Fruit fly (Drosophila melanogaster) whole organism, prepupa: ENCODE results near the gene CG33267.

Experiments
- Blimp-1 ChIP-seq: fragments of 200-800 bp; sonication (Bioruptor generic); optimal IDR thresholded peaks from 3 replicates; lab custom pipeline; 2017; ENCODE audit warnings: missing biosample characterization, missing genetic modification characterization, mild to moderate bottlenecking, moderate library complexity, missing genetic modification reagents
- CG10631 ChIP-seq: fragments of 200-800 bp; sonication (Bioruptor generic); optimal IDR thresholded peaks from 2 replicates; lab custom pipeline; 2016; ENCODE audit warnings: missing biosample characterization, missing genetic modification characterization
- CG10669 ChIP-seq: fragments of 200-800 bp; sonication (Bioruptor generic); optimal IDR thresholded peaks from 3 replicates; lab custom pipeline; 2018; ENCODE audit warnings: missing biosample characterization, mild to moderate bottlenecking, missing genetic modification characterization, moderate library complexity
- CG11294 ChIP-seq: fragments of 200-800 bp; sonication (Bioruptor generic); IDR thresholded peaks from 2 replicates; pipeline ENCODE4 v1.3.6; 2022; ENCODE audit warnings: missing biosample characterization, missing genetic modification characterization
- CG11762 ChIP-seq: fragments of 200-800 bp; sonication (Bioruptor generic); optimal IDR thresholded peaks from 3 replicates; lab custom pipeline; 2016; ENCODE audit warnings: missing biosample characterization, missing genetic modification characterization; ENCODE audit not compliant: insufficient read depth
- CG11902 ChIP-seq: fragments of 200-800 bp; sonication (Bioruptor generic); optimal IDR thresholded peaks from 3 replicates; lab custom pipeline; 2016; ENCODE audit warnings: missing biosample characterization, missing genetic modification characterization
- CG15336 ChIP-seq: fragments of 200-800 bp; sonication (Bioruptor generic); IDR thresholded peaks from 2 replicates; pipeline ENCODE4 v1.3.6; 2022; ENCODE audit warnings: missing biosample characterization, missing genetic modification characterization
- CG16779 ChIP-seq: fragments of 200-800 bp; sonication (Bioruptor generic); optimal IDR thresholded peaks from 3 replicates; lab custom pipeline; 2017; ENCODE audit warnings: missing biosample characterization, mild to moderate bottlenecking, missing genetic modification characterization
- CG3032 ChIP-seq: fragments of 200-800 bp; optimal IDR thresholded peaks from 2 replicates; lab custom pipeline; 2019; ENCODE audit warnings: missing biosample characterization, mild to moderate bottlenecking, missing genetic modification characterization, moderate library complexity
- CG31627 ChIP-seq: fragments of 200-800 bp; sonication (Bioruptor generic); optimal IDR thresholded peaks from 3 replicates; lab custom pipeline; 2016; ENCODE audit warnings: missing biosample characterization, missing genetic modification characterization
- CG3919 ChIP-seq: fragments of 200-800 bp; sonication (Bioruptor generic); optimal IDR thresholded peaks from 3 replicates; lab custom pipeline; 2016; ENCODE audit warnings: missing biosample characterization, missing genetic modification characterization
- CG6163 ChIP-seq: fragments of 200-800 bp; sonication (Bioruptor generic); IDR thresholded peaks from 3 replicates; pipeline ENCODE4 v1.3.6; 2022; ENCODE audit warnings: missing biosample characterization, missing genetic modification characterization
- CG6792 ChIP-seq: fragments of 200-800 bp; sonication (Bioruptor generic); optimal IDR thresholded peaks from 3 replicates; lab custom pipeline; 2016; ENCODE audit warnings: missing biosample characterization, missing genetic modification characterization
- CG6808 ChIP-seq: fragments of 200-800 bp; sonication (Bioruptor generic); optimal IDR thresholded peaks from 3 replicates; lab custom pipeline; 2017; ENCODE audit warnings: missing biosample characterization, missing genetic modification characterization, mild to moderate bottlenecking, moderate library complexity, missing genetic modification reagents
- CG6854 ChIP-seq: fragments of 200-800 bp; sonication (Bioruptor generic); optimal IDR thresholded peaks from 2 replicates; lab custom pipeline; 2017; ENCODE audit warnings: missing biosample characterization, mild to moderate bottlenecking, missing genetic modification characterization
- CG7368 ChIP-seq: fragments of 200-800 bp; sonication (Bioruptor generic); optimal IDR thresholded peaks from 3 replicates; lab custom pipeline; 2016; ENCODE audit warnings: missing biosample characterization, missing genetic modification characterization
- CG8119 ChIP-seq: fragments of 200-800 bp; sonication (Bioruptor generic); IDR thresholded peaks from 3 replicates; pipeline ENCODE4 v1.3.6; 2022; ENCODE audit warnings: missing biosample characterization, missing genetic modification characterization
- CG8319 ChIP-seq: fragments of 200-800 bp; sonication (Bioruptor generic); optimal IDR thresholded peaks from 3 replicates; lab custom pipeline; 2016; ENCODE audit warnings: missing biosample characterization, missing genetic modification characterization
- CG8632 ChIP-seq: fragments of 200-800 bp; sonication (Bioruptor generic); optimal IDR thresholded peaks from 3 replicates; lab custom pipeline; 2016; ENCODE audit warnings: missing biosample characterization, missing genetic modification characterization
- CG9139 ChIP-seq: fragments of 200-800 bp; sonication (Bioruptor generic); optimal IDR thresholded peaks from 3 replicates; lab custom pipeline; 2017; ENCODE audit warnings: missing biosample characterization, mild to moderate bottlenecking, missing genetic modification characterization
- Eip75B ChIP-seq: fragments of 200-800 bp; sonication (Bioruptor generic); optimal IDR thresholded peaks from 3 replicates; lab custom pipeline; 2016; ENCODE audit warnings: missing biosample characterization, missing genetic modification characterization
- Eip78C ChIP-seq: fragments of 200-800 bp; sonication (Bioruptor generic); peaks from one replicate; lab custom pipeline; 2016; ENCODE audit warnings: missing biosample characterization, missing genetic modification characterization
- Eip93F ChIP-seq: fragments of 200-800 bp; sonication (Bioruptor generic); optimal IDR thresholded peaks from 2 replicates; lab custom pipeline; 2016; ENCODE audit warnings: missing biosample characterization, mild to moderate bottlenecking, missing genetic modification characterization
- Ets21C ChIP-seq: fragments of 200-800 bp; sonication (Bioruptor generic); optimal IDR thresholded peaks from 3 replicates; lab custom pipeline; 2016; ENCODE audit warnings: missing biosample characterization, missing genetic modification characterization
- Hr38 ChIP-seq: sonication (Bioruptor generic); optimal IDR thresholded peaks from 2 replicates; lab custom pipeline; 2016; ENCODE audit warnings: missing biosample characterization, missing genetic modification characterization
- Hr39 ChIP-seq: fragments of 200-800 bp; sonication (Bioruptor generic); optimal IDR thresholded peaks from 2 replicates; lab custom pipeline; 2016; ENCODE audit warnings: missing biosample characterization, missing genetic modification characterization
- Hr4 ChIP-seq: fragments of 200-800 bp; sonication (Bioruptor generic); optimal IDR thresholded peaks from 3 replicates; lab custom pipeline; 2016; ENCODE audit warnings: missing biosample characterization, missing genetic modification characterization
- Lpt ChIP-seq: fragments of 200-800 bp; sonication (Bioruptor generic); optimal IDR thresholded peaks from 3 replicates; lab custom pipeline; 2016; ENCODE audit warnings: missing biosample characterization, missing genetic modification characterization
- Met ChIP-seq: fragments of 200-800 bp; sonication (Bioruptor generic); optimal IDR thresholded peaks from 3 replicates; lab custom pipeline; 2016; ENCODE audit warnings: missing biosample characterization, missing genetic modification characterization
- Smox ChIP-seq: fragments of 200-800 bp; sonication (Bioruptor generic); optimal IDR thresholded peaks from 3 replicates; lab custom pipeline; 2016; ENCODE audit warnings: missing biosample characterization, missing genetic modification characterization
- Sox14 ChIP-seq: fragments of 200-800 bp; sonication (Bioruptor generic); optimal IDR thresholded peaks from 3 replicates; lab custom pipeline; 2016; ENCODE audit warnings: missing biosample characterization, missing genetic modification characterization
- acj6 ChIP-seq: fragments of 200-800 bp; sonication (Bioruptor generic); optimal IDR thresholded peaks from 3 replicates; lab custom pipeline; 2016; ENCODE audit warnings: missing biosample characterization, missing genetic modification characterization
- cyc ChIP-seq: fragments of 200-800 bp; sonication (Bioruptor generic); optimal IDR thresholded peaks from 3 replicates; lab custom pipeline; 2016; ENCODE audit warnings: missing biosample characterization, missing genetic modification characterization
- dac ChIP-seq: fragments of 200-800 bp; sonication (Bioruptor generic); optimal IDR thresholded peaks from 2 replicates; lab custom pipeline; 2017; ENCODE audit warnings: missing biosample characterization, mild to moderate bottlenecking, missing genetic modification characterization
- dsx ChIP-seq: fragments of 200-800 bp; optimal IDR thresholded peaks from 3 replicates; lab custom pipeline; 2019; ENCODE audit warnings: missing biosample characterization, mild to moderate bottlenecking, missing genetic modification characterization, moderate library complexity; ENCODE audit not compliant: poor library complexity, severe bottlenecking
- eg ChIP-seq: fragments of 200-800 bp; sonication (Bioruptor generic); IDR thresholded peaks from 3 replicates; pipeline ENCODE4 v1.3.6; 2022; ENCODE audit warnings: missing biosample characterization, missing genetic modification characterization
- esn ChIP-seq: fragments of 200-800 bp; sonication (Bioruptor generic); optimal IDR thresholded peaks from 2 replicates; lab custom pipeline; 2016; ENCODE audit warnings: missing biosample characterization, mild to moderate bottlenecking, missing genetic modification characterization, moderate library complexity
- fd59A ChIP-seq: fragments of 200-800 bp; sonication (Bioruptor generic); optimal IDR thresholded peaks from 2 replicates; lab custom pipeline; 2017; ENCODE audit warnings: missing biosample characterization, mild to moderate bottlenecking, missing genetic modification characterization, missing genetic modification reagents
- fd85E ChIP-seq: fragments of 200-800 bp; sonication (Bioruptor generic); optimal IDR thresholded peaks from 3 replicates; lab custom pipeline; 2016; ENCODE audit warnings: missing biosample characterization, missing genetic modification characterization
- fkh ChIP-seq: fragments of 200-800 bp; sonication (Bioruptor generic); optimal IDR thresholded peaks from 3 replicates; lab custom pipeline; 2017; ENCODE audit warnings: missing biosample characterization, mild to moderate bottlenecking, missing genetic modification characterization, moderate library complexity
- lz ChIP-seq: fragments of 200-800 bp; sonication (Bioruptor generic); optimal IDR thresholded peaks from 3 replicates; lab custom pipeline; 2016; ENCODE audit warnings: missing biosample characterization, missing genetic modification characterization
- net ChIP-seq: fragments of 200-800 bp; sonication (Bioruptor generic); optimal IDR thresholded peaks from 3 replicates; lab custom pipeline; 2016; ENCODE audit warnings: missing biosample characterization, missing genetic modification characterization
- ss ChIP-seq, 2 experiments: fragments of 200-800 bp; sonication (Bioruptor generic); optimal IDR thresholded peaks; 2 replicates in 1 of 2; 3 replicates in 1 of 2; lab custom pipeline; 2017 to 2018; ENCODE audit warnings: mild to moderate bottlenecking in 2 of 2, missing biosample characterization in 2 of 2, missing genetic modification characterization in 2 of 2, moderate library complexity in 1 of 2
- svp ChIP-seq: fragments of 200-800 bp; sonication (Bioruptor generic); peaks from one replicate; lab custom pipeline; 2016; ENCODE audit warnings: missing biosample characterization, missing genetic modification characterization
- vri ChIP-seq: fragments of 200-800 bp; sonication (Bioruptor generic); optimal IDR thresholded peaks from 3 replicates; lab custom pipeline; 2016; ENCODE audit warnings: missing biosample characterization, mild to moderate bottlenecking, missing genetic modification characterization

Gene CG33267

dm6 chr3L:11586794-11587462 lies 22.6 kb downstream of the CG33267 start:
- TF ChIP-seq Blimp-1 (GFP tag; lab: Kevin White, UChicago), result peak; percentile 87
- TF ChIP-seq Sox14 (GFP tag; lab: Kevin White, UChicago), result no peak
- TF ChIP-seq Hr38, result no peak
- no peak for TF ChIP-seq CG6163 (GFP tag; lab: Robert Waterston, UW)
- no peak for TF ChIP-seq CG16779
- TF ChIP-seq fkh (GFP tag; lab: Kevin White, UChicago), result no peak
- peak; percentile 7 for TF ChIP-seq vri
- no peak for TF ChIP-seq Lpt
- TF ChIP-seq CG11902 (GFP tag; lab: Kevin White, UChicago), result no peak
- TF ChIP-seq CG15336 (GFP tag; lab: Robert Waterston, UW), result peak; percentile 49; the same call in 1 of the 2 replicates
- TF ChIP-seq acj6, result no peak
- TF ChIP-seq CG7368 (GFP tag; lab: Kevin White, UChicago), result no peak
- TF ChIP-seq dac, result no peak
- no peak for TF ChIP-seq CG8119 (GFP tag; lab: Robert Waterston, UW)
- TF ChIP-seq eg, result no peak
- TF ChIP-seq CG11762, result no peak

- TF ChIP-seq fkh (GFP tag; lab: Kevin White, UChicago), result no peak
- TF ChIP-seq CG10631 (GFP tag; lab: Kevin White, UChicago), result peak; percentile 80
- peak; percentile 75 for TF ChIP-seq CG31627 (GFP tag; lab: Kevin White, UChicago)
- TF ChIP-seq eg, result peak; percentile 74; the same call in 2 of the 3 replicates
- TF ChIP-seq Sox14 (GFP tag; lab: Kevin White, UChicago), result peak; percentile 88
- peak; percentile 79 for TF ChIP-seq CG3919 (GFP tag; lab: Kevin White, UChicago)
- peak; percentile 77 for TF ChIP-seq acj6
- peak; percentile 73 for TF ChIP-seq Ets21C (GFP tag; lab: Kevin White, UChicago)
- peak; percentile 92 for TF ChIP-seq CG10669 (GFP tag; lab: Kevin White, UChicago)
- TF ChIP-seq fd85E (GFP tag; lab: Kevin White, UChicago), result no peak
- peak; percentile 62 for TF ChIP-seq Hr39
- TF ChIP-seq CG11762, result peak; percentile 70
- peak; percentile 80 for TF ChIP-seq CG6792
- peak; percentile 84 for TF ChIP-seq CG7368 (GFP tag; lab: Kevin White, UChicago)
- TF ChIP-seq Hr4 (GFP tag; lab: Kevin White, UChicago), result peak; percentile 83
- TF ChIP-seq svp, result peak; percentile 92
- TF ChIP-seq CG8632 (GFP tag; lab: Kevin White, UChicago), result peak; percentile 70
- TF ChIP-seq cyc (GFP tag; lab: Kevin White, UChicago), result peak; percentile 77
- TF ChIP-seq CG11902 (GFP tag; lab: Kevin White, UChicago), result peak; percentile 63
- TF ChIP-seq CG8119 (GFP tag; lab: Robert Waterston, UW), result peak; percentile 83
- TF ChIP-seq fd59A (GFP tag; lab: Kevin White, UChicago), result peak; percentile 90
- TF ChIP-seq dac, result peak; percentile 72
- TF ChIP-seq CG6808 (GFP tag; lab: Kevin White, UChicago), result peak; percentile 90
- peak; percentile 81 for TF ChIP-seq CG6854 (GFP tag; lab: Kevin White, UChicago)
- peak; percentile 69 for TF ChIP-seq CG8319
- TF ChIP-seq net (GFP tag; lab: Kevin White, UChicago), result peak; percentile 84
- TF ChIP-seq Met (GFP tag; lab: Kevin White, UChicago), result peak; percentile 87
- peak; percentile 51 for TF ChIP-seq vri
- TF ChIP-seq Eip75B, result peak; percentile 85
- peak; percentile 81 to 89 for TF ChIP-seq ss (GFP tag; optimal IDR thresholded peaks at IDR 0.05; lab: Kevin White, UChicago)
- TF ChIP-seq esn (GFP tag; lab: Kevin White, UChicago), result peak; percentile 82
- peak; percentile 85 for TF ChIP-seq dsx (GFP tag; lab: Kevin White, UChicago)
- TF ChIP-seq CG3032 (tag; lab: Kevin White, UChicago), result peak; percentile 94
- TF ChIP-seq CG9139 (GFP tag; lab: Kevin White, UChicago), result peak; percentile 82
- peak; percentile 56; the same call in 1 of the 2 replicates for TF ChIP-seq CG11294 (GFP tag; lab: Robert Waterston, UW)
- peak; percentile 51 for TF ChIP-seq Eip93F (GFP tag; lab: Kevin White, UChicago)
- TF ChIP-seq CG15336 (GFP tag; lab: Robert Waterston, UW), result peak; percentile 84
- peak; percentile 78 for TF ChIP-seq Smox (GFP tag; lab: Kevin White, UChicago)
- TF ChIP-seq Eip78C (GFP tag; lab: Kevin White, UChicago), result peak; percentile 95
- peak; percentile 83 for TF ChIP-seq lz (GFP tag; lab: Kevin White, UChicago)
These were observed 23.7 kb downstream of the CG33267 start, which contains the start of gene rt for dm6 chr3L:11587720-11588580. Gene rt (minus strand): TSS chr3L:11587770.
